Fruit fly (Drosophila melanogaster) whole organism, embryonic: ENCODE results near the gene Pak.

Experiments used
- Atf6 ChIP-seq: fragments of 200-800 bp; sonication (Bioruptor generic); IDR thresholded peaks from 2 replicates; pipeline ENCODE4 v1.3.6; 2022; ENCODE audit warnings: missing biosample characterization, missing genetic modification characterization
- B-H2 ChIP-seq: fragments of 200-800 bp; sonication (Bioruptor generic); optimal IDR thresholded peaks from 2 replicates; lab custom pipeline; 2018; ENCODE audit warnings: missing biosample characterization, mild to moderate bottlenecking, missing genetic modification characterization
- Blimp-1 ChIP-seq: fragments of 200-800 bp; sonication (Bioruptor generic); optimal IDR thresholded peaks from 3 replicates; lab custom pipeline; 2018; ENCODE audit warnings: missing biosample characterization, missing genetic modification characterization, mild to moderate bottlenecking, moderate library complexity, missing genetic modification reagents
- CG10321 ChIP-seq: fragments of 200-800 bp; sonication (Bioruptor generic); IDR thresholded peaks from 2 replicates; pipeline ENCODE4 v1.3.6; 2022; ENCODE audit warnings: missing biosample characterization, missing genetic modification characterization
- CG13296 ChIP-seq: fragments of 200-800 bp; sonication (Bioruptor generic); optimal IDR thresholded peaks from 3 replicates; lab custom pipeline; 2018; ENCODE audit warnings: missing biosample characterization, mild to moderate bottlenecking, missing genetic modification characterization
- CG14710 ChIP-seq: fragments of 200-800 bp; sonication (Bioruptor generic); optimal IDR thresholded peaks from 3 replicates; lab custom pipeline; 2019; ENCODE audit warnings: missing biosample characterization, mild to moderate bottlenecking, missing genetic modification characterization, moderate library complexity
- CG15011 ChIP-seq: fragments of 200-800 bp; sonication (Bioruptor generic); optimal IDR thresholded peaks from 3 replicates; lab custom pipeline; 2018; ENCODE audit warnings: missing biosample characterization, mild to moderate bottlenecking, missing genetic modification characterization
- CG1647 ChIP-seq: fragments of 200-800 bp; sonication (Bioruptor generic); optimal IDR thresholded peaks from 3 replicates; lab custom pipeline; 2016; ENCODE audit warnings: missing biosample characterization, missing genetic modification characterization
- CG18619 ChIP-seq: fragments of 200-800 bp; sonication (Bioruptor generic); optimal IDR thresholded peaks from 3 replicates; lab custom pipeline; 2017; ENCODE audit warnings: missing biosample characterization, mild to moderate bottlenecking, missing genetic modification characterization
- CG2202 ChIP-seq: fragments of 200-800 bp; sonication (Bioruptor generic); optimal IDR thresholded peaks from 2 replicates; lab custom pipeline; 2018; ENCODE audit warnings: missing biosample characterization, mild to moderate bottlenecking, missing genetic modification characterization
- CG2678 ChIP-seq: fragments of 200-800 bp; sonication (Bioruptor generic); optimal IDR thresholded peaks from 3 replicates; lab custom pipeline; 2019; ENCODE audit warnings: missing biosample characterization, mild to moderate bottlenecking, missing genetic modification characterization, moderate library complexity
- CG3281 ChIP-seq: fragments of 200-800 bp; sonication (Bioruptor generic); optimal IDR thresholded peaks from 3 replicates; lab custom pipeline; 2017; ENCODE audit warnings: missing biosample characterization, mild to moderate bottlenecking, missing genetic modification characterization
- CG3407 ChIP-seq: fragments of 200-800 bp; sonication (Bioruptor generic); optimal IDR thresholded peaks from 2 replicates; lab custom pipeline; 2018; ENCODE audit warnings: missing biosample characterization, mild to moderate bottlenecking, missing genetic modification characterization
- CG3847 ChIP-seq: fragments of 200-800 bp; sonication (Bioruptor generic); IDR thresholded peaks from 2 replicates; pipeline ENCODE4 v1.3.6; 2022; ENCODE audit warnings: missing biosample characterization, missing genetic modification characterization
- CG5180 ChIP-seq: fragments of 200-800 bp; sonication (Bioruptor generic); optimal IDR thresholded peaks from 3 replicates; lab custom pipeline; 2017; ENCODE audit warnings: missing biosample characterization, missing genetic modification characterization, mild to moderate bottlenecking, moderate library complexity, missing genetic modification reagents
- CG7839 ChIP-seq: fragments of 200-800 bp; sonication (Bioruptor generic); optimal IDR thresholded peaks from 3 replicates; lab custom pipeline; 2018; ENCODE audit warnings: missing biosample characterization, mild to moderate bottlenecking, missing genetic modification characterization, moderate library complexity
- CG7928 ChIP-seq: fragments of 200-800 bp; sonication (Bioruptor generic); optimal IDR thresholded peaks from 2 replicates; lab custom pipeline; 2017; ENCODE audit warnings: missing biosample characterization, mild to moderate bottlenecking, missing genetic modification characterization
- CG7987 ChIP-seq: fragments of 200-800 bp; sonication (Bioruptor generic); optimal IDR thresholded peaks from 2 replicates; lab custom pipeline; 2018; ENCODE audit warnings: missing biosample characterization, mild to moderate bottlenecking, missing genetic modification characterization, moderate library complexity
- CG8290 ChIP-seq, 3 experiments: fragments of 200-800 bp; sonication (Bioruptor generic); optimal IDR thresholded peaks; 2 replicates each; lab custom pipeline; 2016 to 2019; ENCODE audit warnings: missing biosample characterization in 3 of 3, missing genetic modification characterization in 3 of 3, mild to moderate bottlenecking in 2 of 3, moderate library complexity in 1 of 3
- CG8924 ChIP-seq: fragments of 200-800 bp; optimal IDR thresholded peaks from 3 replicates; lab custom pipeline; 2019; ENCODE audit warnings: missing biosample characterization, mild to moderate bottlenecking, missing genetic modification characterization, moderate library complexity
- Camta ChIP-seq: fragments of 200-800 bp; sonication (Bioruptor generic); optimal IDR thresholded peaks from 2 replicates; lab custom pipeline; 2016; ENCODE audit warnings: missing biosample characterization, missing genetic modification characterization
- CrebB ChIP-seq: fragments of 200-800 bp; sonication (Bioruptor generic); optimal IDR thresholded peaks from 3 replicates; lab custom pipeline; 2018; ENCODE audit warnings: missing biosample characterization, mild to moderate bottlenecking, missing genetic modification characterization
- Doc2 ChIP-seq: fragments of 200-800 bp; sonication (Bioruptor generic); IDR thresholded peaks from 2 replicates; pipeline ENCODE4 v1.3.6; 2022; ENCODE audit warnings: missing biosample characterization, missing genetic modification characterization
- HmgZ ChIP-seq: fragments of 200-800 bp; sonication (Bioruptor generic); optimal IDR thresholded peaks from 2 replicates; lab custom pipeline; 2018; ENCODE audit warnings: missing biosample characterization, mild to moderate bottlenecking, missing genetic modification characterization
- Med ChIP-seq: fragments of 200-800 bp; sonication (Bioruptor generic); peaks from one replicate; lab custom pipeline; 2016; ENCODE audit warnings: missing biosample characterization, missing genetic modification characterization, mild to moderate bottlenecking, inconsistent platforms, moderate library complexity
- Meics ChIP-seq: fragments of 200-800 bp; sonication (Bioruptor generic); optimal IDR thresholded peaks from 2 replicates; lab custom pipeline; 2017; ENCODE audit warnings: missing biosample characterization, mild to moderate bottlenecking, missing genetic modification characterization
- Nf-YC ChIP-seq: fragments of 200-800 bp; optimal IDR thresholded peaks from 3 replicates; lab custom pipeline; 2019; ENCODE audit warnings: missing biosample characterization, mild to moderate bottlenecking, missing genetic modification characterization, moderate library complexity
- PHDP ChIP-seq: fragments of 200-800 bp; sonication (Bioruptor generic); optimal IDR thresholded peaks from 3 replicates; lab custom pipeline; 2018; ENCODE audit warnings: missing biosample characterization, mild to moderate bottlenecking, missing genetic modification characterization, moderate library complexity
- Sox102F ChIP-seq: fragments of 200-800 bp; sonication (Bioruptor generic); optimal IDR thresholded peaks from 2 replicates; lab custom pipeline; 2018; ENCODE audit warnings: missing biosample characterization, mild to moderate bottlenecking, missing genetic modification characterization, moderate library complexity
- Taf1 ChIP-seq: fragments of 200-800 bp; sonication (Bioruptor generic); IDR thresholded peaks from 2 replicates; pipeline ENCODE4 v1.3.6; 2022; ENCODE audit warnings: missing biosample characterization, missing genetic modification characterization
- abd-A ChIP-seq: fragments of 200-800 bp; sonication (Bioruptor generic); optimal IDR thresholded peaks from 3 replicates; lab custom pipeline; 2019; ENCODE audit warnings: missing biosample characterization, mild to moderate bottlenecking, missing genetic modification characterization, moderate library complexity
- br ChIP-seq: fragments of >200 bp; optimal IDR thresholded peaks from 2 replicates; lab custom pipeline; 2017
- crol ChIP-seq: fragments of 200-800 bp; sonication (Bioruptor generic); IDR thresholded peaks from 2 replicates; pipeline ENCODE4 v1.3.6; 2022; ENCODE audit warnings: missing biosample characterization, missing genetic modification characterization
- dmrt99B ChIP-seq: fragments of 200-800 bp; sonication (Bioruptor generic); optimal IDR thresholded peaks from 2 replicates; lab custom pipeline; 2018; ENCODE audit warnings: missing biosample characterization, mild to moderate bottlenecking, missing genetic modification characterization, moderate library complexity
- fd64A ChIP-seq: fragments of 200-800 bp; sonication (Bioruptor generic); optimal IDR thresholded peaks from 3 replicates; lab custom pipeline; 2018; ENCODE audit warnings: missing biosample characterization, mild to moderate bottlenecking, missing genetic modification characterization
- knrl ChIP-seq: fragments of 200-800 bp; sonication (Bioruptor generic); IDR thresholded peaks from 3 replicates; pipeline ENCODE4 v1.3.6; 2022; ENCODE audit warnings: missing biosample characterization, missing genetic modification characterization; ENCODE audit not compliant: partially characterized antibody
- lbe ChIP-seq: fragments of 200-800 bp; sonication (Bioruptor generic); optimal IDR thresholded peaks from 2 replicates; lab custom pipeline; 2016; ENCODE audit warnings: missing biosample characterization, mild to moderate bottlenecking, missing genetic modification characterization
- maf-S ChIP-seq: fragments of 200-800 bp; sonication (Bioruptor generic); optimal IDR thresholded peaks from 2 replicates; lab custom pipeline; 2016; ENCODE audit warnings: missing biosample characterization, missing genetic modification characterization
- mirr ChIP-seq: fragments of 200-800 bp; sonication (Bioruptor generic); optimal IDR thresholded peaks from 3 replicates; lab custom pipeline; 2018; ENCODE audit warnings: missing biosample characterization, mild to moderate bottlenecking, missing genetic modification characterization
- oc ChIP-seq: fragments of 200-800 bp; sonication (Bioruptor generic); optimal IDR thresholded peaks from 2 replicates; lab custom pipeline; 2018; ENCODE audit warnings: missing biosample characterization, mild to moderate bottlenecking, missing genetic modification characterization, moderate library complexity
- peb ChIP-seq: fragments of 200-800 bp; sonication (Bioruptor generic); IDR thresholded peaks from 2 replicates; pipeline ENCODE4 v1.3.6; 2022; ENCODE audit warnings: missing biosample characterization, missing genetic modification characterization
- pum ChIP-seq: fragments of 200-800 bp; sonication (Bioruptor generic); optimal IDR thresholded peaks from 2 replicates; lab custom pipeline; 2016; ENCODE audit warnings: missing biosample characterization, missing genetic modification characterization
- scrt ChIP-seq: fragments of 200-800 bp; sonication (Bioruptor generic); optimal IDR thresholded peaks from 2 replicates; lab custom pipeline; 2018; ENCODE audit warnings: missing biosample characterization, mild to moderate bottlenecking, missing genetic modification characterization, moderate library complexity
- seq ChIP-seq: fragments of 200-800 bp; sonication (Bioruptor generic); IDR thresholded peaks from 2 replicates; pipeline ENCODE4 v1.3.6; 2022; ENCODE audit warnings: missing biosample characterization, missing genetic modification characterization
- slou ChIP-seq: fragments of 200-800 bp; sonication (Bioruptor generic); optimal IDR thresholded peaks from 3 replicates; lab custom pipeline; 2016; ENCODE audit warnings: missing biosample characterization, missing genetic modification characterization
- sr ChIP-seq: fragments of 200-800 bp; sonication (Bioruptor generic); IDR thresholded peaks from 3 replicates; pipeline ENCODE4 v1.3.6; 2022; ENCODE audit warnings: missing biosample characterization, missing genetic modification characterization
- sug ChIP-seq: fragments of 200-800 bp; optimal IDR thresholded peaks from 2 replicates; lab custom pipeline; 2019; ENCODE audit warnings: missing biosample characterization, mild to moderate bottlenecking, missing genetic modification characterization, moderate library complexity
- wek ChIP-seq: fragments of 200-800 bp; sonication (Bioruptor generic); optimal IDR thresholded peaks from 3 replicates; lab custom pipeline; 2018; ENCODE audit warnings: missing biosample characterization, mild to moderate bottlenecking, missing genetic modification characterization, moderate library complexity

Pak gene

dm6 chr3R:6400710-6401521, 50.2 kb downstream of the Pak start:
- TF ChIP-seq Blimp-1 (peak; percentile 26), dmrt99B (tag; lab: Kevin White, UChicago) (peak; percentile 40), PHDP (tag; lab: Kevin White, UChicago) (peak; percentile 44), CG7987 (peak; percentile 80), CG1647 (GFP tag; lab: Kevin White, UChicago) (no peak), seq (GFP tag; lab: Robert Waterston, UW) (no peak), CG2678 (peak; percentile 51), abd-A (tag; lab: Kevin White, UChicago) (peak; percentile 59), br (lab: Kevin White, UChicago) (no peak), Sox102F (GFP tag; lab: Kevin White, UChicago) (peak; percentile 12), B-H2 (GFP tag; lab: Kevin White, UChicago) (peak; percentile 4), peb (GFP tag; lab: Robert Waterston, UW) (no peak), CG5180 (GFP tag; lab: Kevin White, UChicago) (peak; percentile 31), pum (GFP tag; lab: Kevin White, UChicago) (no peak), lbe (peak; percentile 26), CG7839 (tag; lab: Kevin White, UChicago) (no peak), wek (GFP tag; lab: Kevin White, UChicago) (peak; percentile 57), oc (tag; lab: Kevin White, UChicago) (peak; percentile 10), Atf6 (0 out of 2 replicates have a peak, but pooled peaks have one; percentile 11), knrl (no peak), slou (GFP tag; lab: Kevin White, UChicago) (no peak), CG3281 (peak; percentile 51), Taf1 (GFP tag; lab: Robert Waterston, UW) (no peak), CG18619 (GFP tag; lab: Kevin White, UChicago) (peak; percentile 18), HmgZ (tag; lab: Kevin White, UChicago) (no peak), Nf-YC (tag; lab: Kevin White, UChicago) (no peak), sr (GFP tag; lab: Robert Waterston, UW) (no peak), crol (GFP tag; lab: Robert Waterston, UW) (no peak), CG13296 (GFP tag; lab: Kevin White, UChicago) (peak; percentile 43), CG7928 (GFP tag; lab: Kevin White, UChicago) (no peak), CG2202 (tag; lab: Kevin White, UChicago) (peak; percentile 3), Camta (no peak), CrebB (tag; lab: Kevin White, UChicago) (peak; percentile 5), Med (peak; percentile 74), fd64A (GFP tag; lab: Kevin White, UChicago) (peak; percentile 39), CG14710 (no peak), Meics (GFP tag; lab: Kevin White, UChicago) (peak; percentile 8), CG8924 (tag; lab: Kevin White, UChicago) (peak; percentile 41), CG3407 (peak; percentile 17), CG3847 (0 out of 2 replicates have a peak, but pooled peaks have one; percentile 6), scrt (GFP tag; lab: Kevin White, UChicago) (peak; percentile 17), sug (tag; lab: Kevin White, UChicago) (peak; percentile 34), CG15011 (GFP tag; lab: Kevin White, UChicago) (peak; percentile 42), Doc2 (GFP tag; lab: Robert Waterston, UW) (no peak), mirr (GFP tag; lab: Kevin White, UChicago) (peak; percentile 60), CG10321 (GFP tag; lab: Robert Waterston, UW) (no peak), CG8290 (GFP tag; optimal IDR thresholded peaks at IDR 0.05; lab: Kevin White, UChicago) (no peak), CG8290 (tag; optimal IDR thresholded peaks at IDR 0.05; lab: Kevin White, UChicago) (peak in 1 of 2 experiments; percentile 2), maf-S (GFP tag; lab: Kevin White, UChicago) (no peak)
